Fruit fly (Drosophila melanogaster) whole organism: ENCODE results near the gene CG13639.

Source experiments
- CG8478 ChIP-seq: fragments of >200 bp; optimal IDR thresholded peaks from 2 replicates; lab custom pipeline; 2018; ENCODE audit warnings: inconsistent platforms
- Dll ChIP-seq: fragments of >200 bp; optimal IDR thresholded peaks from 2 replicates; lab custom pipeline; 2017
- EcR ChIP-seq, 2 experiments: fragments of >200 bp; optimal IDR thresholded peaks; 2 replicates each; lab custom pipeline; 2017; ENCODE audit warnings: missing biosample characterization in 2 of 2, missing genetic modification characterization in 2 of 2, missing genetic modification reagents in 2 of 2
- pan ChIP-seq: fragments of >200 bp; optimal IDR thresholded peaks from 2 replicates; lab custom pipeline; 2017
- psq ChIP-seq: fragments of >200 bp; optimal IDR thresholded peaks from 2 replicates; lab custom pipeline; 2017
- usp ChIP-seq: fragments of >200 bp; optimal IDR thresholded peaks from 2 replicates; lab custom pipeline; 2017; ENCODE audit warnings: missing biosample characterization, missing genetic modification characterization, mixed read lengths

The CG13639 gene

DNA sequence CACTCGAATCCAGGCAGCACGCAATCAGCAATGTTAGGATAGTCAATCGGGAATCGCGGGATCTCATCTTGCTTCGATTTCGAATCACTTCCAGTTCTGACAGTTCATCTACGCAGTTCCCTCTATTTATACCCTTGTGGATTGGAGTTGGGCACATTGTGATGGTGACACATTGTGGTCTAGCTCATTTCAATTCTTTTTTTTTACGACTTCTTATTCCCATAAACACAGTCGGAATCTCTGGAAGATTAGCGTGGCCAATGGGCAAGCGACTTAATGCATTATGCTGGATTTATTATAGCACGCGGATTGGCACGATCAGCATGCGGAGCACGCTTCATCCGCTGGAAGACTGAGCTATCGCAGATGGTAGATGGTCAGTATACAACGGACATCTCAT, 1.9 kb upstream of the CG13639 start, which contains the start of gene CG13640:
TSS of gene CG13640 (minus strand) at position 101 of the 400 bp plus-strand sequence.
- TF ChIP-seq psq (no peak), pan (lab: Kevin White, UChicago) (no peak), EcR (GFP tag; optimal IDR thresholded peaks at IDR 0.05; lab: Kevin White, UChicago) (no peak), usp (GFP tag; lab: Kevin White, UChicago) (no peak), Dll (lab: Kevin White, UChicago) (no peak), CG8478 (lab: Kevin White, UChicago) (no peak)

DNA sequence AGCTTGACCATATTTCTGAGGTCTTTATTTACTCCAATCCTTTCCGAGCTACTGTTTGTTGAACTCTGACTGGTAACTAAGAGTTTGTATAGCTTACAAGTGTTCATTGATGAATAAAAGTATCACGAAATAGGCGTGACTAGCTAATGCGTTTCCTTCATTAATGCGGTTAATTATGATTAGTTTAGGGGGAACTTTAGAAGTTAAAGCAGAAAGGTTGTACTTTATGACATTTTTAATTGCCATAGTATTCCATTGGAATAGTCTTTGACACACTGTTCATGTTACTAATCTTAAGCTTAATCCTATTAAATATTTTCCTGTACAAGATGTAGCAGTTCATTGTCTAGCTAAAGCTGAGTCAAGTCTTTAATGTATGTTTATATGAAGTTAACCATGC, 465 bp downstream of the CG13639 start, which contains the start of gene ppk22:
TSS of gene ppk22 (minus strand) at position 101 of the 400 bp plus-strand sequence.
- TF ChIP-seq CG8478 (lab: Kevin White, UChicago) (no peak), pan (lab: Kevin White, UChicago) (no peak), psq (no peak), EcR (GFP tag; optimal IDR thresholded peaks at IDR 0.05; lab: Kevin White, UChicago) (no peak), Dll (lab: Kevin White, UChicago) (no peak), usp (GFP tag; lab: Kevin White, UChicago) (no peak)

DNA sequence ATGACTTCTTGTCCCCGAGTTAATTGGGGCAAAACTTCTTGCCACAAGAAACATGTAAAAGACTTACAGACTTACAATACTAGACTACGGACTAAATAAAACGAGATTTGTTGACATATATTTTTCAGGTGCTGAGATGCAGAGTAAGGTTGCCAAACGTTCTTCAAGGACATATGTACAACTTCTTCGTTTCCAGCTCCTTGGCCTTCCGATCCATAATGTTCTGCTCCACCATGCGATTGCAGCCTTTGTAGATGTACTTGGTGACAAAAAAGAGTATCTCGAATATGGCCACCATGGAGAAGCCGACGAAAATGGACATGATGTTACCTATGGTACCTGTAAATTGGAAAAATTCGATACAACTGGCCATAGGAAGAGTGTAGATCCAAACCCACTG, 2.7 kb downstream of the CG13639 start, which contains the start of gene CAH4:
TSS of gene CAH4 (minus strand) at position 101 of the 400 bp plus-strand sequence.
- no peak for TF ChIP-seq CG8478 (lab: Kevin White, UChicago)
- TF ChIP-seq usp (GFP tag; lab: Kevin White, UChicago) = no peak

DNA sequence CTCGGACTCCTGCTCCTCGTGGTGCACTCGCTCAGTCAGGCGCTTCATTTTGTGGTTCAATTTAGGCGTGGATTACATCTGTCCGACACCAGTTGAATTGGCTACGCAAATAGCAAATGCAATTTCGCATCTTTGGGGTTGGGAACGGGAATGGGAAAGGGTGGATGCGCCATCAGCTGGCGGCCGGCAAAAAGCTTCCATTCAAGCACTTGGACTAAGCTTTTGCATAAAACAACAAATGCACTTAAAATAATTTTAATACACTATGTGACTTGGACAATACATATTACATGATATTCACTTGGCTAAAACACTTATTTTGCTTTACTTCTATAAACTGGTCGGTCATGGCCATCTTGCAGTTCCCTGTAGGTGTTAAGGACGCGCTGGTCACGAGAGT, 4.0 kb downstream of the CG13639 start, which contains the start of gene HDAC11:
TSS of gene HDAC11 (minus strand) at position 101 of the 400 bp plus-strand sequence.
- no peak for TF ChIP-seq Dll (lab: Kevin White, UChicago)
- no peak for TF ChIP-seq usp (GFP tag; lab: Kevin White, UChicago)
- TF ChIP-seq CG8478 (lab: Kevin White, UChicago) = no peak
- TF ChIP-seq EcR (GFP tag; optimal IDR thresholded peaks at IDR 0.05; lab: Kevin White, UChicago) = no peak
- TF ChIP-seq pan (lab: Kevin White, UChicago) = no peak
- no peak for TF ChIP-seq psq

DNA sequence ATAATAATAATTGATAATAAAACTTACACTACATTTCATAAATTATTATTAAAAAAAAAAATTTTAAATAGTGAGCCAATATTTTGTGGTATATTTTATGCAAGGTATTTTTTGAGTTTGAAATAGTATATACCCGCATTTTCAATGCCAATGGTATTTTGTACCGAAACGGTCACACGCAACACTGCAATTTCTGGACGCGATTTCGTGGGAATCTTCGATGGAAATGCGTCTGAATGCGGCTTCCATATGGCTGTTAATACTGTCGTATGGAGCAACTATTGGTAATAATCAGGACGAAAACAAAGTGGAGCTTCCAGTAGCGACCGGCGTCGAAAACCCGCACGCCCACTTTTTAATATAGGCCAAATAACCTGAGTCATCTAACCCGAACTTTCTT, 8.7 kb downstream of the CG13639 start, which contains the start of gene Nct:
TSS of gene Nct (plus strand) at position 173 of the 400 bp plus-strand sequence.
- TF ChIP-seq psq = no peak

DNA sequence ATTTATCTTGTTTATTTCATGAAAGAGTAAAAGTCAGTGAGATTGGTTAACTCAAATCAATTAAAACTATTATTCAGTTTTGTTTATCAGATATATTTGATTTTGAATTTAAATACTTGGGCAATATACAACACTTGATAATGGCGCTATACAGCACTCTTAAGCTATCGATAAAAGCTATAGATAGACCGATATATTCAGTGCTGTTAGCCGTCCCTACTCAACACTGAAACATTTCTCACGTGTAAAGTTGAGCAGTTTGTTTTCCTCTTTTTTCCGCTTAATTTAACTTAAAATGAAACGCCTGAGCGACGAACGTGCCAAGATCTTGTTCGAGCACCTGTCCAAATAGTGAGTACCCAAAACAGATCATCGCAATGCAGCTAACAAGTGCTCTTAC, 9.7 kb downstream of the CG13639 start, which contains the start of gene CG7006:
TSS of gene CG7006 (plus strand) at position 208 of the 400 bp plus-strand sequence.
- TF ChIP-seq usp (GFP tag; lab: Kevin White, UChicago) = no peak
- TF ChIP-seq pan (lab: Kevin White, UChicago) = no peak
- TF ChIP-seq EcR (GFP tag; optimal IDR thresholded peaks at IDR 0.05; lab: Kevin White, UChicago) = no peak
- no peak for TF ChIP-seq CG8478 (lab: Kevin White, UChicago)
- TF ChIP-seq psq = no peak
- TF ChIP-seq Dll (lab: Kevin White, UChicago) = no peak

DNA sequence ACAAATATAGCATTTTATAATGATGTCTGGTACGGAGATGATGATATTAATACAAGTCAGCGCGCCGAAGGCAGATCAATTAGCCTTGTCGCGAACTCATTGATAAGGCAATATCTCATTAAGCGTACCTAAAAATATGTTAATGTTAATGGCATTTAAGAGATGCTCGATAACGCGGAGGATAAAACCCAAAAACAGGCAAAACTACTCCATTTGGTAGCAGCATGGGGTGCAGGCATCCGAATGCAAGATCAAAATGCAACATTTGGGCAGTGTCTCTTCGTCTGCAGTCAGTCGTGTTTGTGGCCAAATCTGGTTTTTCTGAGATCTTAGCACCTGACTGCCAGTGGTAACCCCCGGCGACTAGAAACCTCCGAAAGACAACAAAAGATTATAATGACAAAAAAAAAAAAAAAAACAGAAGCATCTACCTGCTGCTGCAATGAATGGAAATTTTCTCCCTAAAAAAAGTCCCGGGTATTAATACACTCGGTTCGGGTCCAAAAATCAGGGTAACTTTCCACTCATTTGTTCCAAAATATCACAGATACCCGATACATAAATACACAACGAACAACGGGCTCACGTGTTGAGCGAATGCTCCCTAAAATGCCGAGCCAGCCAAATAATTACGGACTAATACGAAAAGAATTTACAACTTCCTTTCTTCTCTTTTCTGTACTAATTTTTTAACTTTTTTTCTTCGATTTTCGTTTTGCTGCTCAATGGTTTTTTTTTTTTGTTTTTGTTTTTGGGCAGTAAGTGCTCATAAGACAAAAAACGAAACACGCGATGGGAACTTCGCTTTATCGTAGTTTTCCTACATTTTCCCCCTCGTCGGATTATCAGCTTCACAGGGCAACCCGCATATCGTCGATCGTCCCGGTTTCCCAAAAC, 14.0 kb downstream of the CG13639 start:
- no peak for TF ChIP-seq Dll (lab: Kevin White, UChicago)
- no peak for TF ChIP-seq EcR (GFP tag; optimal IDR thresholded peaks at IDR 0.05; lab: Kevin White, UChicago)
- no peak for TF ChIP-seq CG8478 (lab: Kevin White, UChicago)
- TF ChIP-seq pan (lab: Kevin White, UChicago) = no peak
- no peak for TF ChIP-seq psq
- TF ChIP-seq usp (GFP tag; lab: Kevin White, UChicago) = no peak

DNA sequence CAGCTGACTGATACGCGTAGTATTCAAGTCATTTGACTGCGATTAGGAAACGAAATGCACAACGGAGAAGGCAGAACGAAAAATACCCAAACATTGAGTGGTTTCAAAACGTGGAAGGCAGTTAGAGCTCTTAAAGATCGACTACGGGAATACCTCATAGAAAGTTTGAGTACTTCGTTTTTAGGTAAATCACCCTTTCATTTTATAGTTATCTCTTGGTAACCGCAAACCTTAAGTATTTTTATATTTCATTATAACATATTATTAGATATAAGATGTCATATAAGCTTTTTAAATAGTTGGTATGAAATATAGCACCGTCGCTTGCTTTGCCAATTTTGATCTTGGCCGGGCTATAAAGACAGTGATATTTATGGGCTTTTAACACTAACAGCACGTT, 15.0 kb downstream of the CG13639 start:
- TF ChIP-seq CG8478 (lab: Kevin White, UChicago) = no peak
- no peak for TF ChIP-seq usp (GFP tag; lab: Kevin White, UChicago)
- no peak for TF ChIP-seq psq
- TF ChIP-seq EcR (GFP tag; optimal IDR thresholded peaks at IDR 0.05; lab: Kevin White, UChicago) = no peak
- TF ChIP-seq pan (lab: Kevin White, UChicago) = no peak

DNA sequence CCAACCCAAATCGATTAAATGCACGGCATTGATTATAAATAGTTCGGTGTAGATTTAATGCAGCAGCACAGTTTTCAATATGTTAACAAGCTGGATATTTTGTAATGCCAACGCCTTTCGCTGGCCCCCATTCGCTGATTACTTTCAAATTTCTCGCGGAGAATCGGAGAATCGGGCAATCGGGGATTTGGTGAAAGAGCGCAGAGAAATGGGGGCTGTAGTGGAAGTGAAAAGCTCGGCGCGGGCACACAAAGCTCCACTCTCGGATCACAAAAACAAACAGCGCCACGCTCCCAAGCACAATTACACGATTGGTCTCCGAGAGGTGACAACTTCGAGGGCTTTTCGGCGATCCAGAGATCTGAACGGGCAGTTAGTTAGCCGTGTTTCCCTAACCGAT, 18.5 kb downstream of the CG13639 start, which contains the start of gene Esp:
TSS of gene Esp (plus strand) at position 301 of the 400 bp plus-strand sequence.
- TF ChIP-seq usp (GFP tag; lab: Kevin White, UChicago) (no peak), psq (no peak), Dll (lab: Kevin White, UChicago) (no peak), CG8478 (lab: Kevin White, UChicago) (no peak), pan (lab: Kevin White, UChicago) (no peak), EcR (GFP tag; optimal IDR thresholded peaks at IDR 0.05; lab: Kevin White, UChicago) (no peak)

DNA sequence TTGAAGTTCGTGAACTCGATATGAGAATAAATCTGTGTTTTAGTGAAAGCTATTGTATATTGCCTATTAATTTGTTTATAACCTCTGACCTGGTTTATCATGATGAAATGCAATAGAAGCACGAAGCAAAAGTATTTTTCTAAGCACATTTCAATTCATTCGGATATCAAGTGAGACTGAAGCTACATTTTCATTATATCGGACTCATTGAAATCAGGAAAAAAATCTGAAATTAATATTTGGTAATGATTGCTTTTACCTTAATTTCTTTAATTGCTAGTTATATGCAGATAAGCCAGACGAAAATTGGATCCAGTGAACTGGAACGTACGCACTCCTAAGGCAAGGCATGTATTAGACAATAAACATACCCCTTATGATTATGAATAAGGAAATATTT, 19.1 kb downstream of the CG13639 start, which contains the start of gene CG33658:
TSS of gene CG33658 (minus strand) at position 101 of the 400 bp plus-strand sequence.
- TF ChIP-seq pan (lab: Kevin White, UChicago) (no peak), Dll (lab: Kevin White, UChicago) (no peak), EcR (GFP tag; optimal IDR thresholded peaks at IDR 0.05; lab: Kevin White, UChicago) (no peak), psq (no peak), CG8478 (lab: Kevin White, UChicago) (no peak), usp (GFP tag; lab: Kevin White, UChicago) (no peak)

DNA sequence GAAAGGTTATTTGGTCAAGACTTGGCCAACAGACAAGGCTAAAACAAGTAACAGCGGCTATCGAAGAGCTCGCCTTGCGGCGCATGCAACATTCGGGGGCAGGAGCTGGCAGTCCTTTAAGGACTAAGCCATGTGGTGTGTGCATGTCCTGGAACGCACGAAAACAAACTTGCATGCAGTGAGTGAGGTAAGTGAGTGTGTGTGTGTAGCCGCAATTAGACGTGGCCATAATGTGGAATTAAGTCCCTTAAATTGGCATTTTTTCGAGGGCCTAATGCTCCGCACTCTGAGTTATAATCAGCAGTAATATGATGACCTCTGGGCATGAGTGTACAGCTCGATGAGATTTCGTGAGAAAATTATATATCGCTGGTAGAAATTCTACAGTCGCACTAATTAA, 26.5 kb downstream of the CG13639 start, which contains the start of gene sosie:
TSS of gene sosie (plus strand) at position 301 of the 400 bp plus-strand sequence.
- no peak for TF ChIP-seq psq

DNA sequence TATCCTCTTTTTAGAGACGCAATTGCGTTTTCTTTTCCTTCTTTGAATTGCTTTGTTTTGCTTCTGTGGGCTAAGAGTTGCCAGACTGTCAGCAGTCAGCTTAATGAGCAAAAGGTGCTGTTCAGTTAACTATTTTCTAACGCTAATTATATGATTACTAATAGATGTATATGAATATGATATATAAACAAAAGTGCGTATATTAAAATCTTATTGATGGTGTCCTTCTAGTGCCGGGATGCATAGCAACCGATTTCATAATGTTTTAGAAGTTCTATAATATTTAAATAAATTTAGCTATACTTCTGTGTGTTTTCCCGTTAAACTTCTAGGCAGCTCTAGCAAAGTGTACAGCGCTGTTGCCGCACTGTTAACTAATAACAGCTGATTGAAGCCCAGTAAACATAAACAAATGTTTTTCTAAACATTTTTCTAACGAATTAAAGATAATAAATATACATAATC, 30.2 kb downstream of the CG13639 start, which contains the start of the genes Kaz and CG43273:
TSS of gene Kaz (minus strand) at position 73 of the 465 bp plus-strand sequence.
TSS of gene CG43273 (plus strand) at position 415 of the 465 bp plus-strand sequence.
- no peak for TF ChIP-seq psq
- TF ChIP-seq EcR (GFP tag; optimal IDR thresholded peaks at IDR 0.05; lab: Kevin White, UChicago) = no peak
- no peak for TF ChIP-seq CG8478 (lab: Kevin White, UChicago)
- no peak for TF ChIP-seq Dll (lab: Kevin White, UChicago)
- no peak for TF ChIP-seq pan (lab: Kevin White, UChicago)
- no peak for TF ChIP-seq usp (GFP tag; lab: Kevin White, UChicago)
